Worm (Caenorhabditis elegans) whole organism, L1 larva: ENCODE results near the gene T26A8.3.

Experiments used
- F16B12.6 ChIP-seq: fragments of 150-350 bp; optimal IDR thresholded peaks from 2 replicates; lab custom pipeline; 2014; ENCODE audit warnings: missing biosample characterization, missing genetic modification characterization
- Y116A8C.19 ChIP-seq: sonication (generic microtip); optimal IDR thresholded peaks from 2 replicates; lab custom pipeline; 2016; ENCODE audit warnings: missing compliant biosample characterization, missing genetic modification characterization, borderline replicate concordance
- aha-1 ChIP-seq: fragments of 150-350 bp; optimal IDR thresholded peaks from 2 replicates; lab custom pipeline; 2014; ENCODE audit warnings: missing biosample characterization, missing genetic modification characterization
- alr-1 ChIP-seq: fragments of 200-800 bp; sonication (Bioruptor generic); optimal IDR thresholded peaks from 2 replicates; lab custom pipeline; 2018; ENCODE audit warnings: borderline replicate concordance, mild to moderate bottlenecking, missing genetic modification characterization, missing compliant biosample characterization
- aly-2 ChIP-seq: fragments of 150-350 bp; optimal IDR thresholded peaks from 2 replicates; lab custom pipeline; 2014; ENCODE audit warnings: missing biosample characterization, missing genetic modification characterization
- ama-1 ChIP-seq: fragments of 150-350 bp; optimal IDR thresholded peaks from 2 replicates; lab custom pipeline; 2014
- ceh-82 ChIP-seq, 3 experiments: fragments of 150-350 bp in 1 of 3; sonication (generic microtip) in 2 of 3; optimal IDR thresholded peaks; 2 replicates each; lab custom pipeline; 2014 to 2017; ENCODE audit warnings: missing biosample characterization in 3 of 3, missing genetic modification characterization in 3 of 3
- ceh-88 ChIP-seq: fragments of 200-800 bp; sonication (Bioruptor generic); IDR thresholded peaks from 2 replicates; pipeline ENCODE4 v1.3.6; 2022; ENCODE audit warnings: missing genetic modification characterization, missing compliant biosample characterization
- dsc-1 ChIP-seq: sonication (generic microtip); optimal IDR thresholded peaks from 2 replicates; lab custom pipeline; 2016; ENCODE audit warnings: mild to moderate bottlenecking, missing genetic modification characterization, missing compliant biosample characterization
- efl-1 ChIP-seq, 4 experiments: fragments of 150-350 bp; optimal IDR thresholded peaks in 3 of 4; peaks in 1 of 4; 1 replicate in 1 of 4; 2 replicates in 3 of 4; lab custom pipeline; 2014; ENCODE audit warnings: missing biosample characterization in 2 of 4, missing genetic modification characterization in 2 of 4, missing genetic modification reagents in 2 of 4
- efl-3 ChIP-seq: fragments of 200-800 bp; sonication (Bioruptor generic); optimal IDR thresholded peaks from 2 replicates; lab custom pipeline; 2018; ENCODE audit warnings: mild to moderate bottlenecking, missing genetic modification characterization, missing compliant biosample characterization
- elt-2 ChIP-seq: sonication (generic microtip); optimal IDR thresholded peaks from 2 replicates; lab custom pipeline; 2016; ENCODE audit warnings: missing genetic modification characterization, mild to moderate bottlenecking, inconsistent platforms, missing compliant biosample characterization, missing genetic modification reagents
- elt-3 ChIP-seq, 6 experiments: fragments of 150-350 bp in 1 of 6; sonication (generic microtip); optimal IDR thresholded peaks; 2 replicates each; lab custom pipeline; 2017 to 2018; ENCODE audit warnings: missing biosample characterization in 6 of 6, missing genetic modification characterization in 6 of 6, inconsistent platforms in 1 of 6
- fkh-4 ChIP-seq: sonication (generic microtip); optimal IDR thresholded peaks from 2 replicates; lab custom pipeline; 2016; ENCODE audit warnings: missing compliant biosample characterization, missing genetic modification characterization, borderline replicate concordance
- fkh-8 ChIP-seq: sonication (generic microtip); optimal IDR thresholded peaks from 2 replicates; lab custom pipeline; 2016; ENCODE audit warnings: mild to moderate bottlenecking, missing genetic modification characterization, missing compliant biosample characterization
- grh-1 ChIP-seq: fragments of 200-800 bp; sonication (Bioruptor generic); IDR thresholded peaks from 2 replicates; pipeline ENCODE4 v1.3.6; 2022; ENCODE audit warnings: missing genetic modification reagents, missing genetic modification characterization, missing compliant biosample characterization
- hlh-4 ChIP-seq: sonication (generic microtip); optimal IDR thresholded peaks from 2 replicates; lab custom pipeline; 2016; ENCODE audit warnings: mild to moderate bottlenecking, missing genetic modification characterization, missing compliant biosample characterization
- isw-1 ChIP-seq: fragments of 200-800 bp; sonication (Bioruptor generic); IDR thresholded peaks from 2 replicates; pipeline ENCODE4 v1.3.6; 2022; ENCODE audit warnings: missing genetic modification characterization, missing compliant biosample characterization
- lin-14 ChIP-seq: fragments of 200-800 bp; sonication (Bioruptor generic); optimal IDR thresholded peaks from 2 replicates; lab custom pipeline; 2018; ENCODE audit warnings: mild to moderate bottlenecking, missing genetic modification characterization, moderate library complexity, missing compliant biosample characterization
- lin-15B ChIP-seq: fragments of 150-350 bp; sonication (generic microtip); optimal IDR thresholded peaks from 3 replicates; lab custom pipeline; 2014; ENCODE audit warnings: missing biosample characterization, missing genetic modification characterization
- lin-39 ChIP-seq: fragments of 150-350 bp; optimal IDR thresholded peaks from 2 replicates; lab custom pipeline; 2014; ENCODE audit warnings: missing biosample characterization, missing genetic modification reagents, missing genetic modification characterization
- lir-3 ChIP-seq: sonication (generic microtip); optimal IDR thresholded peaks from 2 replicates; lab custom pipeline; 2016; ENCODE audit warnings: mild to moderate bottlenecking, missing genetic modification characterization, moderate library complexity, missing compliant biosample characterization; ENCODE audit not compliant: poor library complexity
- mab-9 ChIP-seq: fragments of 200-800 bp; sonication (Bioruptor generic); IDR thresholded peaks from 2 replicates; pipeline ENCODE4 v1.3.6; 2022; ENCODE audit warnings: missing genetic modification reagents, missing genetic modification characterization, missing compliant biosample characterization
- mef-2 ChIP-seq: fragments of 150-350 bp; optimal IDR thresholded peaks from 2 replicates; lab custom pipeline; 2014; ENCODE audit warnings: missing biosample characterization, missing genetic modification characterization
- nhr-11 ChIP-seq: fragments of 150-350 bp; optimal IDR thresholded peaks from 2 replicates; lab custom pipeline; 2014; ENCODE audit warnings: missing biosample characterization, missing genetic modification characterization
- nhr-12 ChIP-seq: sonication (generic microtip); optimal IDR thresholded peaks from 2 replicates; lab custom pipeline; 2017; ENCODE audit warnings: missing biosample characterization, missing genetic modification characterization
- nhr-237 ChIP-seq: fragments of 150-350 bp; optimal IDR thresholded peaks from 2 replicates; lab custom pipeline; 2014; ENCODE audit warnings: missing biosample characterization, missing genetic modification characterization
- nhr-28 ChIP-seq: fragments of 150-350 bp; optimal IDR thresholded peaks from 2 replicates; lab custom pipeline; 2014; ENCODE audit warnings: missing biosample characterization, missing genetic modification characterization
- nhr-76 ChIP-seq: sonication (generic microtip); optimal IDR thresholded peaks from 2 replicates; lab custom pipeline; 2017; ENCODE audit warnings: missing biosample characterization, missing genetic modification characterization
- pag-3 ChIP-seq: sonication (generic microtip); optimal IDR thresholded peaks from 2 replicates; lab custom pipeline; 2017; ENCODE audit warnings: missing genetic modification characterization, mild to moderate bottlenecking, missing compliant biosample characterization, antibody characterized with exemption, borderline replicate concordance; ENCODE audit not compliant: insufficient read depth
- pqm-1 ChIP-seq: sonication (generic microtip); optimal IDR thresholded peaks from 3 replicates; lab custom pipeline; 2017; ENCODE audit warnings: missing biosample characterization, missing genetic modification characterization
- rnt-1 ChIP-seq: sonication (generic microtip); optimal IDR thresholded peaks from 2 replicates; lab custom pipeline; 2016; ENCODE audit warnings: mild to moderate bottlenecking, missing genetic modification characterization, moderate library complexity, missing compliant biosample characterization
- snpc-4 ChIP-seq: fragments of 150-350 bp; optimal IDR thresholded peaks from 2 replicates; lab custom pipeline; 2014; ENCODE audit warnings: missing biosample characterization, missing genetic modification characterization
- tbx-2 ChIP-seq: sonication (generic microtip); optimal IDR thresholded peaks from 2 replicates; lab custom pipeline; 2016; ENCODE audit warnings: missing genetic modification characterization, missing compliant biosample characterization
- tlp-1 ChIP-seq: fragments of 150-350 bp; optimal IDR thresholded peaks from 2 replicates; lab custom pipeline; 2014; ENCODE audit warnings: missing biosample characterization, missing genetic modification characterization
- unc-62 ChIP-seq: fragments of 150-350 bp; optimal IDR thresholded peaks from 2 replicates; lab custom pipeline; 2014; ENCODE audit warnings: missing biosample characterization, missing genetic modification reagents, missing genetic modification characterization
- unc-86 ChIP-seq: sonication (generic microtip); optimal IDR thresholded peaks from 2 replicates; lab custom pipeline; 2016; ENCODE audit warnings: missing genetic modification characterization, missing compliant biosample characterization
- unc-98 ChIP-seq: fragments of 200-800 bp; sonication (Bioruptor generic); IDR thresholded peaks from 2 replicates; pipeline ENCODE4 v1.3.6; 2022; ENCODE audit warnings: missing genetic modification characterization, missing compliant biosample characterization
- vab-15 ChIP-seq: sonication (generic microtip); optimal IDR thresholded peaks from 2 replicates; lab custom pipeline; 2017; ENCODE audit warnings: missing genotype, mild to moderate bottlenecking, missing genetic modification characterization, missing compliant biosample characterization
- zag-1 ChIP-seq: fragments of 150-350 bp; optimal IDR thresholded peaks from 2 replicates; lab custom pipeline; 2014; ENCODE audit warnings: missing biosample characterization, missing genetic modification characterization
- zip-4 ChIP-seq: fragments of 200-800 bp; sonication (Bioruptor generic); optimal IDR thresholded peaks from 2 replicates; lab custom pipeline; 2018; ENCODE audit warnings: mild to moderate bottlenecking, missing genetic modification characterization, moderate library complexity, missing compliant biosample characterization
- ztf-4 ChIP-seq: fragments of 150-350 bp; optimal IDR thresholded peaks from 2 replicates; lab custom pipeline; 2014; ENCODE audit warnings: missing biosample characterization, missing genetic modification characterization

The T26A8.3 gene

ce11 chrIV:8432709-8433108, 6.3 kb upstream of the T26A8.3 start, which contains the start of the genes T26A8.4 and pdtf-1 (continued):
- TF ChIP-seq nhr-12 (no peak), efl-1 (optimal IDR thresholded peaks at IDR 0.05; lab: Kevin White, UChicago) (peak; percentile 90 to 96), efl-1 (GFP tag; optimal IDR thresholded peaks at IDR 0.05 in 1 of 2; lab: Kevin White, UChicago) (peak; percentile 76 to 98), snpc-4 (peak; percentile 95), lir-3 (peak; percentile 67), efl-3 (GFP tag; lab: Kevin White, UChicago) (no peak), aha-1 (tag; lab: Kevin White, UChicago) (peak; percentile 57), mef-2 (peak; percentile 94), unc-86 (peak; percentile 90), nhr-237 (peak; percentile 80), dsc-1 (tag; lab: Kevin White, UChicago) (peak; percentile 82), elt-2 (peak; percentile 49), mab-9 (GFP tag; lab: Robert Waterston, UW) (peak; percentile 43; the same call in 1 of the 2 replicates), F16B12.6 (tag; lab: Kevin White, UChicago) (peak; percentile 56), zag-1 (tag; lab: Kevin White, UChicago) (no peak), rnt-1 (tag; lab: Kevin White, UChicago) (peak; percentile 94), elt-3 (tag; optimal IDR thresholded peaks at IDR 0.05; lab: Kevin White, UChicago) (peak in 5 of 6 experiments; percentile 66 to 93 (median 85)), ceh-82 (tag; optimal IDR thresholded peaks at IDR 0.05; lab: Kevin White, UChicago) (peak; percentile 95 to 98 (median 96)), lin-39 (tag; lab: Kevin White, UChicago) (peak; percentile 72), nhr-76 (no peak), grh-1 (GFP tag; lab: Robert Waterston, UW) (peak; percentile 93), lin-14 (GFP tag; lab: Kevin White, UChicago) (peak; percentile 95), Y116A8C.19 (tag; lab: Kevin White, UChicago) (no peak), pqm-1 (tag; lab: Kevin White, UChicago) (no peak), ztf-4 (tag; lab: Kevin White, UChicago) (peak; percentile 92), tbx-2 (tag; lab: Kevin White, UChicago) (peak; percentile 93), zip-4 (GFP tag; lab: Kevin White, UChicago) (peak; percentile 29), vab-15 (tag; lab: Kevin White, UChicago) (peak; percentile 24), nhr-11 (tag; lab: Kevin White, UChicago) (peak; percentile 84), lin-15B (tag; lab: Kevin White, UChicago) (peak; percentile 90), hlh-4 (tag; lab: Kevin White, UChicago) (no peak), ama-1 (lab: Kevin White, UChicago) (peak; percentile 94), tlp-1 (no peak), aly-2 (tag; lab: Kevin White, UChicago) (peak; percentile 50), fkh-8 (tag; lab: Kevin White, UChicago) (peak; percentile 95), isw-1 (GFP tag; lab: Robert Waterston, UW) (peak; percentile 91), nhr-28 (tag; lab: Kevin White, UChicago) (no peak), ceh-88 (GFP tag; lab: Robert Waterston, UW) (peak; percentile 82), unc-62 (GFP tag; lab: Kevin White, UChicago) (peak; percentile 19), fkh-4 (tag; lab: Kevin White, UChicago) (peak; percentile 16), unc-98 (GFP tag; lab: Robert Waterston, UW) (no peak), pag-3 (tag; lab: Kevin White, UChicago) (no peak), alr-1 (tag; lab: Kevin White, UChicago) (no peak)
